Fruit fly (Drosophila melanogaster) whole organism, embryonic: Measurements from ENCODE around the gene STUB1.

Experiments used
- BEAF-32 ChIP-seq: fragments of 200-800 bp; sonication (Bioruptor generic); optimal IDR thresholded peaks from 3 replicates; lab custom pipeline; 2017; ENCODE audit warnings: missing biosample characterization, missing genetic modification characterization, mild to moderate bottlenecking, moderate library complexity, missing genetic modification reagents
- CG10267 ChIP-seq: fragments of 200-800 bp; sonication (Bioruptor generic); optimal IDR thresholded peaks from 2 replicates; lab custom pipeline; 2018; ENCODE audit warnings: missing biosample characterization, mild to moderate bottlenecking, missing genetic modification characterization, moderate library complexity
- CG11093 ChIP-seq: fragments of 200-800 bp; sonication (Bioruptor generic); IDR thresholded peaks from 3 replicates; pipeline ENCODE4 v1.3.6; 2022; ENCODE audit warnings: missing biosample characterization, missing genetic modification characterization
- CG11504 ChIP-seq: fragments of 200-800 bp; sonication (Bioruptor generic); optimal IDR thresholded peaks from 3 replicates; lab custom pipeline; 2019; ENCODE audit warnings: missing biosample characterization, mild to moderate bottlenecking, missing genetic modification characterization, moderate library complexity
- CG13775 ChIP-seq: fragments of 200-800 bp; sonication (Bioruptor generic); optimal IDR thresholded peaks from 3 replicates; lab custom pipeline; 2017; ENCODE audit warnings: missing biosample characterization, mild to moderate bottlenecking, missing genetic modification characterization
- CG14710 ChIP-seq: fragments of 200-800 bp; sonication (Bioruptor generic); optimal IDR thresholded peaks from 3 replicates; lab custom pipeline; 2019; ENCODE audit warnings: missing biosample characterization, mild to moderate bottlenecking, missing genetic modification characterization, moderate library complexity
- CG15073 ChIP-seq: fragments of 200-800 bp; sonication (Bioruptor generic); optimal IDR thresholded peaks from 2 replicates; lab custom pipeline; 2016; ENCODE audit warnings: missing biosample characterization, missing genetic modification characterization
- CG1647 ChIP-seq: fragments of 200-800 bp; sonication (Bioruptor generic); optimal IDR thresholded peaks from 3 replicates; lab custom pipeline; 2016; ENCODE audit warnings: missing biosample characterization, missing genetic modification characterization
- CG16863 ChIP-seq: fragments of 200-800 bp; sonication (Bioruptor generic); optimal IDR thresholded peaks from 3 replicates; lab custom pipeline; 2016; ENCODE audit warnings: missing biosample characterization, missing genetic modification characterization
- CG1792 ChIP-seq: fragments of 200-800 bp; sonication (Bioruptor generic); optimal IDR thresholded peaks from 2 replicates; lab custom pipeline; 2016; ENCODE audit warnings: missing biosample characterization, missing genetic modification characterization
- CG2129 ChIP-seq: fragments of 200-800 bp; sonication (Bioruptor generic); IDR thresholded peaks from 2 replicates; pipeline ENCODE4 v1.3.6; 2022; ENCODE audit warnings: missing biosample characterization, missing genetic modification characterization; ENCODE audit not compliant: partially characterized antibody
- CG2678 ChIP-seq: fragments of 200-800 bp; sonication (Bioruptor generic); optimal IDR thresholded peaks from 3 replicates; lab custom pipeline; 2019; ENCODE audit warnings: missing biosample characterization, mild to moderate bottlenecking, missing genetic modification characterization, moderate library complexity
- CG32767 ChIP-seq: fragments of 200-800 bp; sonication (Bioruptor generic); IDR thresholded peaks from 2 replicates; pipeline ENCODE4 v1.3.6; 2022; ENCODE audit warnings: missing biosample characterization, missing genetic modification characterization
- CG32772 ChIP-seq: fragments of 200-800 bp; sonication (Bioruptor generic); IDR thresholded peaks from 2 replicates; pipeline ENCODE4 v1.3.6; 2022; ENCODE audit warnings: missing biosample characterization, missing genetic modification characterization
- CG8290 ChIP-seq, 3 experiments: fragments of 200-800 bp; sonication (Bioruptor generic); optimal IDR thresholded peaks; 2 replicates each; lab custom pipeline; 2016 to 2019; ENCODE audit warnings: missing biosample characterization in 3 of 3, missing genetic modification characterization in 3 of 3, mild to moderate bottlenecking in 2 of 3, moderate library complexity in 1 of 3
- CG8478 ChIP-seq: fragments of >200 bp; optimal IDR thresholded peaks from 2 replicates; lab custom pipeline; 2018
- CG8765 ChIP-seq: fragments of 200-800 bp; sonication (Bioruptor generic); IDR thresholded peaks from 2 replicates; pipeline ENCODE4 v1.3.6; 2022; ENCODE audit warnings: missing biosample characterization, missing genetic modification characterization
- CHES-1-like ChIP-seq: fragments of 200-800 bp; sonication (Bioruptor generic); optimal IDR thresholded peaks from 2 replicates; lab custom pipeline; 2016; ENCODE audit warnings: missing biosample characterization, missing genetic modification characterization
- Dbx ChIP-seq: fragments of 200-800 bp; sonication (Bioruptor generic); IDR thresholded peaks from 3 replicates; pipeline ENCODE4 v1.3.6; 2022; ENCODE audit warnings: missing biosample characterization, missing genetic modification characterization
- Dip2 ChIP-seq: fragments of 200-800 bp; sonication (Bioruptor generic); IDR thresholded peaks from 2 replicates; pipeline ENCODE4 v1.3.6; 2022; ENCODE audit warnings: missing biosample characterization, missing genetic modification characterization
- Doc2 ChIP-seq: fragments of 200-800 bp; sonication (Bioruptor generic); IDR thresholded peaks from 2 replicates; pipeline ENCODE4 v1.3.6; 2022; ENCODE audit warnings: missing biosample characterization, missing genetic modification characterization
- Fer2 ChIP-seq: fragments of 200-800 bp; sonication (Bioruptor generic); optimal IDR thresholded peaks from 2 replicates; lab custom pipeline; 2018; ENCODE audit warnings: missing biosample characterization, mild to moderate bottlenecking, missing genetic modification characterization, moderate library complexity
- HLH3B ChIP-seq: fragments of 200-800 bp; sonication (Bioruptor generic); IDR thresholded peaks from 2 replicates; pipeline ENCODE4 v1.3.6; 2022; ENCODE audit warnings: missing biosample characterization, missing genetic modification characterization
- HLHmδ ChIP-seq: fragments of 200-800 bp; sonication (Bioruptor generic); optimal IDR thresholded peaks from 2 replicates; lab custom pipeline; 2018; ENCODE audit warnings: missing biosample characterization, mild to moderate bottlenecking, missing genetic modification characterization, moderate library complexity
- HmgZ ChIP-seq: fragments of 200-800 bp; sonication (Bioruptor generic); optimal IDR thresholded peaks from 2 replicates; lab custom pipeline; 2018; ENCODE audit warnings: missing biosample characterization, mild to moderate bottlenecking, missing genetic modification characterization
- Hmx ChIP-seq: fragments of 200-800 bp; sonication (Bioruptor generic); optimal IDR thresholded peaks from 2 replicates; lab custom pipeline; 2016; ENCODE audit warnings: missing biosample characterization, missing genetic modification characterization
- Lhr ChIP-seq: fragments of 200-800 bp; sonication (Bioruptor generic); optimal IDR thresholded peaks from 3 replicates; lab custom pipeline; 2017; ENCODE audit warnings: mild to moderate bottlenecking, missing biosample characterization, missing genetic modification reagents, missing genetic modification characterization
- NC2α ChIP-seq: fragments of 200-800 bp; sonication (Bioruptor generic); optimal IDR thresholded peaks from 2 replicates; lab custom pipeline; 2016; ENCODE audit warnings: missing biosample characterization, missing genetic modification characterization
- Ravus ChIP-seq: fragments of 200-800 bp; sonication (Bioruptor generic); IDR thresholded peaks from 2 replicates; pipeline ENCODE4 v1.3.6; 2022; ENCODE audit warnings: missing biosample characterization, missing genetic modification characterization
- Stat92E ChIP-seq, 3 experiments: fragments of >200 bp in 2 of 3; fragments of 200-800 bp in 1 of 3; sonication (Bioruptor generic) in 1 of 3; optimal IDR thresholded peaks; 2 replicates each; lab custom pipeline; 2017 to 2019; ENCODE audit warnings: missing biosample characterization in 3 of 3, missing genetic modification characterization in 3 of 3, mild to moderate bottlenecking in 1 of 3, moderate library complexity in 1 of 3
- Tbp ChIP-seq: fragments of >200 bp; optimal IDR thresholded peaks from 2 replicates; lab custom pipeline; 2018; ENCODE audit warnings: missing biosample characterization, missing genetic modification characterization
- Xbp1 ChIP-seq: fragments of 200-800 bp; sonication (Bioruptor generic); optimal IDR thresholded peaks from 3 replicates; lab custom pipeline; 2016; ENCODE audit warnings: missing biosample characterization, mild to moderate bottlenecking, missing genetic modification characterization
- Xrp1 ChIP-seq: fragments of 200-800 bp; sonication (Bioruptor generic); IDR thresholded peaks from 2 replicates; pipeline ENCODE4 v1.3.6; 2022; ENCODE audit warnings: missing biosample characterization, missing genetic modification characterization
- ab ChIP-seq: fragments of 200-800 bp; sonication (Bioruptor generic); optimal IDR thresholded peaks from 2 replicates; lab custom pipeline; 2016; ENCODE audit warnings: missing biosample characterization, missing genetic modification characterization
- abd-A ChIP-seq: fragments of 200-800 bp; sonication (Bioruptor generic); optimal IDR thresholded peaks from 3 replicates; lab custom pipeline; 2019; ENCODE audit warnings: missing biosample characterization, mild to moderate bottlenecking, missing genetic modification characterization, moderate library complexity
- bab2 ChIP-seq: fragments of 200-800 bp; sonication (Bioruptor generic); optimal IDR thresholded peaks from 2 replicates; lab custom pipeline; 2016; ENCODE audit warnings: missing biosample characterization, missing genetic modification characterization
- br ChIP-seq: fragments of >200 bp; optimal IDR thresholded peaks from 2 replicates; lab custom pipeline; 2017
- cwo ChIP-seq: fragments of 200-800 bp; sonication (Bioruptor generic); optimal IDR thresholded peaks from 3 replicates; lab custom pipeline; 2017; ENCODE audit warnings: missing biosample characterization, missing genetic modification characterization, mild to moderate bottlenecking, moderate library complexity, missing genetic modification reagents
- dimm ChIP-seq: fragments of 200-800 bp; sonication (Bioruptor generic); IDR thresholded peaks from 2 replicates; pipeline ENCODE4 v1.3.6; 2022; ENCODE audit warnings: missing biosample characterization, missing genetic modification characterization
- eve ChIP-seq, 2 experiments: fragments of >200 bp; optimal IDR thresholded peaks; 2 replicates each; lab custom pipeline; 2017; ENCODE audit warnings: missing biosample characterization in 2 of 2, missing genetic modification characterization in 2 of 2
- gcm2 ChIP-seq: fragments of 200-800 bp; sonication (Bioruptor generic); optimal IDR thresholded peaks from 2 replicates; lab custom pipeline; 2016; ENCODE audit warnings: missing biosample characterization, missing genetic modification characterization
- hth ChIP-seq: fragments of >200 bp; optimal IDR thresholded peaks from 2 replicates; lab custom pipeline; 2017; ENCODE audit warnings: inconsistent platforms
- insv ChIP-seq, 2 experiments: fragments of 200-800 bp; sonication (Bioruptor generic); optimal IDR thresholded peaks; 3 replicates each; lab custom pipeline; 2016 to 2018; ENCODE audit warnings: missing biosample characterization in 2 of 2, missing genetic modification characterization in 2 of 2
- inv ChIP-seq: fragments of 200-800 bp; sonication (Bioruptor generic); IDR thresholded peaks from 2 replicates; pipeline ENCODE4 v1.3.6; 2022; ENCODE audit warnings: missing biosample characterization, missing genetic modification characterization; ENCODE audit not compliant: partially characterized antibody
- jing ChIP-seq: fragments of 200-800 bp; sonication (Bioruptor generic); optimal IDR thresholded peaks from 2 replicates; lab custom pipeline; 2018; ENCODE audit warnings: missing biosample characterization, mild to moderate bottlenecking, missing genetic modification characterization
- nom ChIP-seq: fragments of 200-800 bp; sonication (Bioruptor generic); optimal IDR thresholded peaks from 2 replicates; lab custom pipeline; 2017; ENCODE audit warnings: missing biosample characterization, missing genetic modification characterization, mild to moderate bottlenecking, moderate library complexity, missing genetic modification reagents
- otp ChIP-seq: fragments of 200-800 bp; sonication (Bioruptor generic); IDR thresholded peaks from 3 replicates; pipeline ENCODE4, ENCODE4 v1.3.6; 2022; ENCODE audit warnings: missing biosample characterization, missing genetic modification characterization
- pho ChIP-seq: fragments of 200-800 bp; sonication (Bioruptor generic); optimal IDR thresholded peaks from 2 replicates; lab custom pipeline; 2016; ENCODE audit warnings: missing biosample characterization, missing genetic modification characterization
- shn ChIP-seq: fragments of 200-800 bp; sonication (Bioruptor generic); optimal IDR thresholded peaks from 3 replicates; lab custom pipeline; 2016; ENCODE audit warnings: missing biosample characterization, missing genetic modification characterization
- slbo ChIP-seq: fragments of 200-800 bp; sonication (Bioruptor generic); IDR thresholded peaks from 2 replicates; pipeline ENCODE4 v1.3.6; 2022; ENCODE audit warnings: missing biosample characterization, missing genetic modification characterization
- trem ChIP-seq: fragments of 200-800 bp; optimal IDR thresholded peaks from 3 replicates; lab custom pipeline; 2019; ENCODE audit warnings: missing biosample characterization, mild to moderate bottlenecking, missing genetic modification characterization, moderate library complexity

STUB1 gene

dm6 chr2L:10474268-10474678, 36.9 kb downstream of the STUB1 start, which contains the start of gene RluA-1 (continued):
- TF ChIP-seq br (lab: Kevin White, UChicago) = no peak
- TF ChIP-seq eve (GFP tag; optimal IDR thresholded peaks at IDR 0.05; lab: Kevin White, UChicago) = peak in 1 of 2 experiments; percentile 96
- peak; percentile 92 for TF ChIP-seq pho (GFP tag; lab: Kevin White, UChicago)
- peak; percentile 90 for TF ChIP-seq NC2α
- TF ChIP-seq slbo = peak; percentile 99
- TF ChIP-seq CG13775 (GFP tag; lab: Kevin White, UChicago) = peak; percentile 99
- peak; percentile 91 for TF ChIP-seq CG16863 (GFP tag; lab: Kevin White, UChicago)
- TF ChIP-seq CG14710 (tag; lab: Kevin White, UChicago) = peak; percentile 99
- peak; percentile 98 for TF ChIP-seq jing (GFP tag; lab: Kevin White, UChicago)
- TF ChIP-seq hth (lab: Kevin White, UChicago) = no peak
- peak; percentile 99 for TF ChIP-seq otp (GFP tag; lab: Robert Waterston, UW)
- peak; percentile 99 for TF ChIP-seq CG11093 (GFP tag; lab: Robert Waterston, UW)
- TF ChIP-seq CG1647 = peak; percentile 96
- peak; percentile 92 for TF ChIP-seq HLH3B (GFP tag; lab: Robert Waterston, UW)
- TF ChIP-seq CG2678 (tag; lab: Kevin White, UChicago) = peak; percentile 100
- peak; percentile 89 for TF ChIP-seq CHES-1-like (GFP tag; lab: Kevin White, UChicago)
- peak; percentile 91 for TF ChIP-seq CG15073 (GFP tag; lab: Kevin White, UChicago)
- peak; percentile 90 for TF ChIP-seq CG1792 (GFP tag; lab: Kevin White, UChicago)
- peak; percentile 99 for TF ChIP-seq dimm (GFP tag; lab: Robert Waterston, UW)
- TF ChIP-seq CG32767 (GFP tag; lab: Robert Waterston, UW) = peak; percentile 99
- TF ChIP-seq CG8765 (GFP tag; lab: Robert Waterston, UW) = peak; percentile 98
- TF ChIP-seq Dbx (GFP tag; lab: Robert Waterston, UW) = peak; percentile 90
- peak; percentile 99 for TF ChIP-seq HmgZ
- TF ChIP-seq inv (GFP tag; lab: Robert Waterston, UW) = peak; percentile 57
- peak; percentile 96 for TF ChIP-seq bab2 (GFP tag; lab: Kevin White, UChicago)
- peak; percentile 97 for TF ChIP-seq Ravus (GFP tag; lab: Robert Waterston, UW)
- peak; percentile 29 for TF ChIP-seq BEAF-32 (GFP tag; lab: Kevin White, UChicago)
- TF ChIP-seq Doc2 = peak; percentile 95
- peak; percentile 99 for TF ChIP-seq CG32772 (GFP tag; lab: Robert Waterston, UW)
- TF ChIP-seq Fer2 (tag; lab: Kevin White, UChicago) = peak; percentile 98
- TF ChIP-seq CG8478 = no peak
- peak; percentile 99 for TF ChIP-seq Xbp1 (GFP tag; lab: Kevin White, UChicago)
- no peak for TF ChIP-seq Tbp (GFP tag; lab: Kevin White, UChicago)
- TF ChIP-seq cwo = peak; percentile 98
- peak; percentile 41 to 82 for TF ChIP-seq insv (GFP tag; optimal IDR thresholded peaks at IDR 0.05; lab: Kevin White, UChicago)
- TF ChIP-seq CG8290 (GFP tag; optimal IDR thresholded peaks at IDR 0.05; lab: Kevin White, UChicago) = peak; percentile 95
- TF ChIP-seq CG8290 (tag; optimal IDR thresholded peaks at IDR 0.05; lab: Kevin White, UChicago) = peak; percentile 95 to 98
- peak; percentile 84 for TF ChIP-seq shn (GFP tag; lab: Kevin White, UChicago)
- peak; percentile 96 for TF ChIP-seq CG11504 (tag; lab: Kevin White, UChicago)
- peak; percentile 92 for TF ChIP-seq ab (GFP tag; lab: Kevin White, UChicago)
- TF ChIP-seq abd-A (tag; lab: Kevin White, UChicago) = peak; percentile 92
- TF ChIP-seq Xrp1 (GFP tag; lab: Robert Waterston, UW) = peak; percentile 100
- TF ChIP-seq trem (tag; lab: Kevin White, UChicago) = peak; percentile 97
- TF ChIP-seq nom = peak; percentile 93
- peak; percentile 97 for TF ChIP-seq CG10267 (tag; lab: Kevin White, UChicago)
- peak; percentile 77; the same call in 1 of the 2 replicates for TF ChIP-seq Dip2 (GFP tag; lab: Robert Waterston, UW)
- TF ChIP-seq Lhr = peak; percentile 98
- no peak for TF ChIP-seq CG2129 (GFP tag; lab: Robert Waterston, UW)
- TF ChIP-seq HLHmδ (GFP tag; lab: Kevin White, UChicago) = peak; percentile 12
- TF ChIP-seq gcm2 (GFP tag; lab: Kevin White, UChicago) = peak; percentile 98
- peak in 1 of 3 experiments; percentile 98 for TF ChIP-seq Stat92E (GFP tag; optimal IDR thresholded peaks at IDR 0.05; lab: Kevin White, UChicago)
- peak; percentile 65 for TF ChIP-seq Hmx
